Fruit fly (Drosophila melanogaster) whole organism, adult: ENCODE results near the gene CG6836.

Experiments used
- CG11617 ChIP-seq: fragments of 200-800 bp; sonication (Bioruptor generic); optimal IDR thresholded peaks from 2 replicates; lab custom pipeline; 2017; ENCODE audit warnings: mild to moderate bottlenecking, missing biosample characterization, missing genetic modification reagents, missing genetic modification characterization
- CG12768 ChIP-seq: fragments of 200-800 bp; sonication (Bioruptor generic); optimal IDR thresholded peaks from 2 replicates; lab custom pipeline; 2017; ENCODE audit warnings: missing biosample characterization, missing genetic modification characterization, mild to moderate bottlenecking, moderate library complexity, missing genetic modification reagents
- CG1620 ChIP-seq: fragments of 200-800 bp; sonication (Bioruptor generic); optimal IDR thresholded peaks from 2 replicates; lab custom pipeline; 2016; ENCODE audit warnings: missing biosample characterization, missing genetic modification characterization
- CG5204 ChIP-seq: fragments of 200-800 bp; sonication (Bioruptor generic); optimal IDR thresholded peaks from 2 replicates; lab custom pipeline; 2016; ENCODE audit warnings: missing biosample characterization, missing genetic modification characterization
- CG7045 ChIP-seq: fragments of 200-800 bp; sonication (Bioruptor generic); optimal IDR thresholded peaks from 2 replicates; lab custom pipeline; 2017; ENCODE audit warnings: missing biosample characterization, mild to moderate bottlenecking, missing genetic modification characterization
- CG7101 ChIP-seq: fragments of 200-800 bp; sonication (Bioruptor generic); optimal IDR thresholded peaks from 2 replicates; lab custom pipeline; 2018; ENCODE audit warnings: missing biosample characterization, mild to moderate bottlenecking, missing genetic modification characterization, moderate library complexity
- bab1 ChIP-seq: fragments of 200-800 bp; sonication (Bioruptor generic); optimal IDR thresholded peaks from 3 replicates; lab custom pipeline; 2019; ENCODE audit warnings: missing biosample characterization, mild to moderate bottlenecking, missing genetic modification characterization, moderate library complexity
- kay ChIP-seq: fragments of 200-800 bp; sonication (Bioruptor generic); peaks from one replicate; lab custom pipeline; 2016; ENCODE audit warnings: missing biosample characterization, missing genetic modification characterization, borderline replicate concordance
- pad ChIP-seq: fragments of 200-800 bp; sonication (Bioruptor generic); optimal IDR thresholded peaks from 3 replicates; lab custom pipeline; 2017; ENCODE audit warnings: missing biosample characterization, missing genetic modification characterization, mild to moderate bottlenecking, moderate library complexity, missing genetic modification reagents
- tj ChIP-seq: fragments of 200-800 bp; sonication (Bioruptor generic); optimal IDR thresholded peaks from 3 replicates; lab custom pipeline; 2017; ENCODE audit warnings: missing biosample characterization, mild to moderate bottlenecking, missing genetic modification characterization, moderate library complexity

DNA sequence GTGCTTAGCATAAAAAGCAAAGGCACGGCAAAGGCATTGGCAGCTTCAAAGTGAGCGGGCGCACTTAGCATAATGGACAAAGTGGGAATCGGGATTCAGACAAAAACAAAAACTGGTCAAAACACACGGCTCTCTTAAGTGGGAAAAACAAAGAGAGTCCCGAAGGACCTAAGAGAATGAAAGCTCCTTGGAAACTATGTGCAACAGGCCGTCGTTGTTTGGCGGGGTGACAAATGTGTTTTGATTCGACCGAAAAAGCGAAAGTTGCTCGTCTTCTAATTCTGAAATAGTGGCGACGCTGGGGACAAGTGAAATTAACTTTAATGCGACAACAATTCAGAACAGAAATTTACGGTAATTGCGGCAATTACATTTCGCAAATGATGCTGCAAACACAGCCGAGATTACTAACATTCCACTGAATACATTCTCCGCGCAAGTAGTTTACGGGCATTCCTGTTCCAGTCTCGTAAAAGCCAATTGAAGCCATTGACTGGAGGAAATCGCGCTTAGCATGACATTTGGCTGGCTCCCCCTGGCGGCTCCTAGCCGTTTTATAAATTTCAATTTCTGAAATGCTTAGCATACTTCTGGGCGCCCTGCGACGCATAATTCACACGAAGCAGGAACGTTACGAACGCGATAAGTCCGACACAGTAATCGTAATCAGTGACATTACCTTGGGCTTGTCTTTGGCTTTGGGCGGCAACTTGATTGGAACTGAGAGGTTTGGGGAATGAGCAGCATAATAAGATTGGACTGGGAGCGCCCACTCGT, 18.0 kb downstream of the CG6836 start:
- TF ChIP-seq CG1620 (GFP tag; lab: Kevin White, UChicago) (no peak), CG11617 (GFP tag; lab: Kevin White, UChicago) (no peak), CG7101 (no peak), CG5204 (GFP tag; lab: Kevin White, UChicago) (no peak), CG7045 (no peak), bab1 (GFP tag; lab: Kevin White, UChicago) (no peak), CG12768 (GFP tag; lab: Kevin White, UChicago) (no peak), pad (no peak), kay (no peak), tj (GFP tag; lab: Kevin White, UChicago) (no peak)
